Worm (Caenorhabditis elegans): ENCODE data around the gene F38B2.4.

Gene F38B2.4

ce11 chrX:11299642-11300307 lies 12.3 kb upstream of the F38B2.4 start, which contains the start of the genes snrp-40.1 and F08G12.3:
Gene snrp-40.1 (minus strand): TSS chrX:11299784.
Gene F08G12.3 (plus strand): TSS chrX:11300257.
- peak; percentile 66 for TF ChIP-seq sptf-1 (tag; optimal IDR thresholded peaks at IDR 0.05)
- peak; percentile 73 for TF ChIP-seq hlh-1 (tag; optimal IDR thresholded peaks at IDR 0.05)
- peak; percentile 48 for TF ChIP-seq lsy-2 (tag; optimal IDR thresholded peaks at IDR 0.05)
- no peak for TF ChIP-seq ceh-39 (tag; optimal IDR thresholded peaks at IDR 0.05)
- TF ChIP-seq nhr-12 (tag; optimal IDR thresholded peaks at IDR 0.05): no peak
- peak; percentile 15 for TF ChIP-seq unc-39 (tag; optimal IDR thresholded peaks at IDR 0.05)
- TF ChIP-seq ztf-11 (tag; optimal IDR thresholded peaks at IDR 0.05): peak; percentile 49
- peak; percentile 35 for TF ChIP-seq mep-1 (tag; optimal IDR thresholded peaks at IDR 0.05)
- peak; percentile 56 for TF ChIP-seq drap-1 (GFP tag; optimal IDR thresholded peaks at IDR 0.05)
- TF ChIP-seq pha-4 (tag; optimal IDR thresholded peaks at IDR 0.05): peak; percentile 52
- TF ChIP-seq elt-3 (tag; optimal IDR thresholded peaks at IDR 0.05): no peak
- no peak for TF ChIP-seq nhr-28 (tag; optimal IDR thresholded peaks at IDR 0.05)
- peak; percentile 72 for TF ChIP-seq M03D4.4 (tag; optimal IDR thresholded peaks at IDR 0.05)
- no peak for TF ChIP-seq lin-32 (GFP tag; optimal IDR thresholded peaks at IDR 0.05)
- no peak for TF ChIP-seq lin-13 (tag; optimal IDR thresholded peaks at IDR 0.05)
- no peak for TF ChIP-seq flh-1 (GFP tag; optimal IDR thresholded peaks at IDR 0.05)
- TF ChIP-seq unc-120 (tag; optimal IDR thresholded peaks at IDR 0.05; ENCODE audit: poor library complexity, severe bottlenecking): peak; percentile 15
- no peak for TF ChIP-seq nhr-237 (tag; optimal IDR thresholded peaks at IDR 0.05)
- peak; percentile 29 for TF ChIP-seq cnd-1 (tag; optimal IDR thresholded peaks at IDR 0.05)
- TF ChIP-seq snpc-4 (tag; optimal IDR thresholded peaks at IDR 0.05): no peak
- TF ChIP-seq ces-1 (GFP tag; optimal IDR thresholded peaks at IDR 0.05): peak; percentile 46
- no peak for TF ChIP-seq bed-3 (GFP tag; optimal IDR thresholded peaks at IDR 0.05)
- TF ChIP-seq elt-1 (tag; optimal IDR thresholded peaks at IDR 0.05; ENCODE audit: borderline replicate concordance, insufficient read depth): no peak
- no peak for TF ChIP-seq blmp-1 (tag; optimal IDR thresholded peaks at IDR 0.05)
- TF ChIP-seq ham-2 (GFP tag; optimal IDR thresholded peaks at IDR 0.05): no peak
- TF ChIP-seq sem-2 (GFP tag; optimal IDR thresholded peaks at IDR 0.05): no peak
- TF ChIP-seq nhr-2 (tag; optimal IDR thresholded peaks at IDR 0.05): no peak
- TF ChIP-seq ceh-43 (GFP tag; optimal IDR thresholded peaks at IDR 0.05): no peak
- no peak for TF ChIP-seq mab-5 (tag; optimal IDR thresholded peaks at IDR 0.05)
- TF ChIP-seq mls-2 (tag; optimal IDR thresholded peaks at IDR 0.05): peak; percentile 48
- no peak for TF ChIP-seq nhr-76 (tag; optimal IDR thresholded peaks at IDR 0.05)
- TF ChIP-seq tbx-8 (GFP tag; optimal IDR thresholded peaks at IDR 0.05): no peak
- no peak for TF ChIP-seq zip-8 (tag; optimal IDR thresholded peaks at IDR 0.05)
- peak; percentile 13 for TF ChIP-seq unc-62 (GFP tag; optimal IDR thresholded peaks at IDR 0.05)
- TF ChIP-seq ceh-83 (GFP tag; optimal IDR thresholded peaks at IDR 0.05): no peak

- no peak for TF ChIP-seq ham-2 (GFP tag; optimal IDR thresholded peaks at IDR 0.05)
- no peak for TF ChIP-seq drap-1 (GFP tag; optimal IDR thresholded peaks at IDR 0.05)
- TF ChIP-seq nhr-28 (tag; optimal IDR thresholded peaks at IDR 0.05): no peak
- TF ChIP-seq elt-3 (tag; optimal IDR thresholded peaks at IDR 0.05): no peak
- TF ChIP-seq ces-1 (GFP tag; optimal IDR thresholded peaks at IDR 0.05): no peak
- TF ChIP-seq mep-1 (tag; optimal IDR thresholded peaks at IDR 0.05): peak; percentile 12
- TF ChIP-seq nhr-2 (tag; optimal IDR thresholded peaks at IDR 0.05): peak; percentile 78
- TF ChIP-seq cnd-1 (tag; optimal IDR thresholded peaks at IDR 0.05): peak; percentile 26
- no peak for TF ChIP-seq lin-32 (GFP tag; optimal IDR thresholded peaks at IDR 0.05)
- no peak for TF ChIP-seq sem-2 (GFP tag; optimal IDR thresholded peaks at IDR 0.05)
- no peak for TF ChIP-seq pha-4 (tag; optimal IDR thresholded peaks at IDR 0.05)
- no peak for TF ChIP-seq ceh-83 (GFP tag; optimal IDR thresholded peaks at IDR 0.05)
- peak; percentile 48 for TF ChIP-seq ceh-39 (tag; optimal IDR thresholded peaks at IDR 0.05)
- no peak for TF ChIP-seq nhr-237 (tag; optimal IDR thresholded peaks at IDR 0.05)
- no peak for TF ChIP-seq zip-8 (tag; optimal IDR thresholded peaks at IDR 0.05)
- no peak for TF ChIP-seq M03D4.4 (tag; optimal IDR thresholded peaks at IDR 0.05)
- TF ChIP-seq tbx-8 (GFP tag; optimal IDR thresholded peaks at IDR 0.05): no peak
- no peak for TF ChIP-seq snpc-4 (tag; optimal IDR thresholded peaks at IDR 0.05)
- TF ChIP-seq nhr-76 (tag; optimal IDR thresholded peaks at IDR 0.05): no peak
- no peak for TF ChIP-seq flh-1 (GFP tag; optimal IDR thresholded peaks at IDR 0.05)
- no peak for TF ChIP-seq nhr-12 (tag; optimal IDR thresholded peaks at IDR 0.05)
- TF ChIP-seq ceh-43 (GFP tag; optimal IDR thresholded peaks at IDR 0.05): no peak
- no peak for TF ChIP-seq bed-3 (GFP tag; optimal IDR thresholded peaks at IDR 0.05)
- TF ChIP-seq lsy-2 (tag; optimal IDR thresholded peaks at IDR 0.05): no peak
- no peak for TF ChIP-seq unc-120 (tag; optimal IDR thresholded peaks at IDR 0.05; ENCODE audit: poor library complexity, severe bottlenecking)
- TF ChIP-seq mls-2 (tag; optimal IDR thresholded peaks at IDR 0.05): peak; percentile 39
- no peak for TF ChIP-seq blmp-1 (tag; optimal IDR thresholded peaks at IDR 0.05)
- TF ChIP-seq ztf-11 (tag; optimal IDR thresholded peaks at IDR 0.05): peak; percentile 10
- TF ChIP-seq unc-62 (GFP tag; optimal IDR thresholded peaks at IDR 0.05): no peak
- TF ChIP-seq elt-1 (tag; optimal IDR thresholded peaks at IDR 0.05; ENCODE audit: borderline replicate concordance, insufficient read depth): no peak
- TF ChIP-seq unc-39 (tag; optimal IDR thresholded peaks at IDR 0.05): no peak
- TF ChIP-seq hlh-1 (tag; optimal IDR thresholded peaks at IDR 0.05): no peak
- no peak for TF ChIP-seq sptf-1 (tag; optimal IDR thresholded peaks at IDR 0.05)
- TF ChIP-seq lin-13 (tag; optimal IDR thresholded peaks at IDR 0.05): no peak
- no peak for TF ChIP-seq mab-5 (tag; optimal IDR thresholded peaks at IDR 0.05)
Measured at ce11 chrX:11296683-11297365, 9.3 kb upstream of the F38B2.4 start, which contains the start of gene inx-2. Gene inx-2 (minus strand): TSS chrX:11296733.

All from whole organism, mixed stage, embryonic.